Worm (Caenorhabditis elegans): Measurements from ENCODE around the gene Y59E1A.4.

The Y59E1A.4 gene

ce11 chrX:1907009-1907408 is 32.8 kb downstream of the Y59E1A.4 start:
- TF ChIP-seq fkh-2 (tag; optimal IDR thresholded peaks at IDR 0.05) (no peak), fkh-10 (GFP tag; optimal IDR thresholded peaks at IDR 0.05) (peak; percentile 70)

ce11 chrX:1901480-1901879 is 38.3 kb downstream of the Y59E1A.4 start:
- TF ChIP-seq snpc-4 (tag; optimal IDR thresholded peaks at IDR 0.05) (no peak), nhr-67 (tag; optimal IDR thresholded peaks at IDR 0.05) (no peak), tbx-2 (tag; optimal IDR thresholded peaks at IDR 0.05) (no peak), lsy-12 (tag; optimal IDR thresholded peaks at IDR 0.05) (no peak), lin-15B (tag; optimal IDR thresholded peaks at IDR 0.05) (no peak), ceh-9 (tag; optimal IDR thresholded peaks at IDR 0.05) (no peak), zag-1 (tag; optimal IDR thresholded peaks at IDR 0.05) (no peak), lin-39 (tag; optimal IDR thresholded peaks at IDR 0.05) (no peak), nhr-28 (tag; optimal IDR thresholded peaks at IDR 0.05) (no peak), unc-62 (GFP tag; optimal IDR thresholded peaks at IDR 0.05) (no peak), nhr-76 (tag; optimal IDR thresholded peaks at IDR 0.05) (no peak), ZK546.5 (tag; optimal IDR thresholded peaks at IDR 0.05) (no peak), nhr-11 (tag; optimal IDR thresholded peaks at IDR 0.05) (no peak), pha-4 (tag; optimal IDR thresholded peaks at IDR 0.05) (no peak), elt-3 (tag; optimal IDR thresholded peaks at IDR 0.05) (no peak), elt-2 (tag; optimal IDR thresholded peaks at IDR 0.05) (no peak)

- TF ChIP-seq fos-1 (tag; optimal IDR thresholded peaks at IDR 0.05) (no peak), elt-3 (tag; optimal IDR thresholded peaks at IDR 0.05) (no peak), fkh-10 (GFP tag; optimal IDR thresholded peaks at IDR 0.05) (no peak), nhr-23 (tag; optimal IDR thresholded peaks at IDR 0.05) (no peak), nhr-11 (tag; optimal IDR thresholded peaks at IDR 0.05) (no peak), pha-4 (tag; optimal IDR thresholded peaks at IDR 0.05) (no peak), nhr-76 (tag; optimal IDR thresholded peaks at IDR 0.05) (no peak), ceh-82 (tag; optimal IDR thresholded peaks at IDR 0.05) (no peak), ZK546.5 (tag; optimal IDR thresholded peaks at IDR 0.05) (no peak), elt-1 (tag; optimal IDR thresholded peaks at IDR 0.05) (no peak), mml-1 (tag; optimal IDR thresholded peaks at IDR 0.05) (no peak), lin-39 (tag; optimal IDR thresholded peaks at IDR 0.05) (no peak), aly-2 (tag; optimal IDR thresholded peaks at IDR 0.05) (no peak), hmg-11 (tag; optimal IDR thresholded peaks at IDR 0.05) (no peak), fkh-2 (tag; optimal IDR thresholded peaks at IDR 0.05) (no peak), ama-1 (optimal IDR thresholded peaks at IDR 0.05) (no peak), nhr-28 (tag; optimal IDR thresholded peaks at IDR 0.05) (no peak), mdl-1 (tag; optimal IDR thresholded peaks at IDR 0.05) (no peak), ceh-9 (tag; optimal IDR thresholded peaks at IDR 0.05) (no peak), eor-1 (tag; optimal IDR thresholded peaks at IDR 0.05) (no peak)
Observed at ce11 chrX:1897243-1897642, 42.5 kb downstream of the Y59E1A.4 start, which contains the start of gene B0294.1. Gene B0294.1, minus strand, starts transcription at chrX:1897343.

- no peak for TF ChIP-seq egl-27 (tag; optimal IDR thresholded peaks at IDR 0.05)
- TF ChIP-seq jun-1 (tag; optimal IDR thresholded peaks at IDR 0.05): no peak
- TF ChIP-seq nhr-76 (tag; optimal IDR thresholded peaks at IDR 0.05): no peak
- TF ChIP-seq R02D3.7 (tag; optimal IDR thresholded peaks at IDR 0.05): no peak
- no peak for TF ChIP-seq ceh-82 (tag; optimal IDR thresholded peaks at IDR 0.05)
- TF ChIP-seq nhr-28 (tag; optimal IDR thresholded peaks at IDR 0.05): no peak
- TF ChIP-seq nhr-23 (tag; optimal IDR thresholded peaks at IDR 0.05): no peak
- no peak for TF ChIP-seq eor-1 (tag; optimal IDR thresholded peaks at IDR 0.05)
- no peak for TF ChIP-seq daf-12 (tag; optimal IDR thresholded peaks at IDR 0.05)
- no peak for TF ChIP-seq lin-15B (tag; optimal IDR thresholded peaks at IDR 0.05)
- no peak for TF ChIP-seq nhr-237 (tag; optimal IDR thresholded peaks at IDR 0.05)
- TF ChIP-seq nhr-67 (tag; optimal IDR thresholded peaks at IDR 0.05): no peak
- TF ChIP-seq mml-1 (tag; optimal IDR thresholded peaks at IDR 0.05): no peak
- TF ChIP-seq egl-5 (tag; optimal IDR thresholded peaks at IDR 0.05): no peak
Observed at ce11 chrX:1891887-1892286, 47.9 kb downstream of the Y59E1A.4 start, which contains the start of gene B0294.3. Gene B0294.3, plus strand, starts transcription at chrX:1892187.

ce11 chrX:1890817-1891216 is 49.0 kb downstream of the Y59E1A.4 start:
- TF ChIP-seq skn-1 (tag; optimal IDR thresholded peaks at IDR 0.05) (no peak), ama-1 (optimal IDR thresholded peaks at IDR 0.05) (no peak), aly-2 (tag; optimal IDR thresholded peaks at IDR 0.05) (no peak), pha-4 (tag; optimal IDR thresholded peaks at IDR 0.05) (no peak), nhr-12 (tag; optimal IDR thresholded peaks at IDR 0.05) (no peak), nhr-76 (tag; optimal IDR thresholded peaks at IDR 0.05) (no peak), R02D3.7 (tag; optimal IDR thresholded peaks at IDR 0.05) (no peak), unc-62 (GFP tag; optimal IDR thresholded peaks at IDR 0.05) (no peak), fos-1 (tag; optimal IDR thresholded peaks at IDR 0.05) (no peak), snpc-4 (tag; optimal IDR thresholded peaks at IDR 0.05) (no peak), unc-39 (tag; optimal IDR thresholded peaks at IDR 0.05) (no peak), hmg-11 (tag; optimal IDR thresholded peaks at IDR 0.05) (no peak), elt-3 (tag; optimal IDR thresholded peaks at IDR 0.05) (no peak), nhr-67 (tag; optimal IDR thresholded peaks at IDR 0.05) (no peak), mdl-1 (tag; optimal IDR thresholded peaks at IDR 0.05) (no peak), fkh-10 (GFP tag; optimal IDR thresholded peaks at IDR 0.05) (no peak), ceh-28 (tag; optimal IDR thresholded peaks at IDR 0.05) (no peak)
